Worm (Caenorhabditis elegans): ENCODE measurements around the gene mboa-7.
A peak's percentile ranks its signal among the peaks of the same experiment; 100 is the strongest.

Gene mboa-7

DNA sequence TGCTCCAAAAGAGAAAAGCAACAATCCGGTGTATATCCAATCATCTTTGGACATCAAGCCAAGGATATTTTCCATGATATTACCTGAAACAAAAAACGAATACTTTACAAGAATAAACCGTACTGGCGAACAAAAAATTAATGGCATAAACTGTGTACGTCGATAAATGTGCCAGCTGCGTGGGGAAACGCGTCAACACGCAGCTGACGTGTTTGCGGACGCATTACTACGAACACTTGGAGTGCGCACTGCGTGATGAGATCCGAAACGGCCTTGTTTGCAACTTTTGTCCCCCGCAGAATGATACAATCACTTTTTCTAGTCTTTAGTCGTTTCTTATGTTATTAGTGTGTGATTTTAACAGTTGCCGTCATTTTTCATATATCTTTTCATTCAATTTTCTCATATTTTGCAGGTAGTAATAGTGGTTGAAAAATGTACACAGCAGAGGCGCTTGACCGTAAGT, at the start of gene mboa-7, which contains the start of gene git-1:
Gene mboa-7 (minus strand): TSS at position 83 of the 466 bp plus-strand sequence.
Gene git-1 (plus strand): TSS at position 416 of the 466 bp plus-strand sequence.
- TF ChIP-seq dmd-6 (GFP tag; IDR thresholded peaks at IDR 0.05) (peak; percentile 45), nhr-10 (tag; optimal IDR thresholded peaks at IDR 0.05) (no peak), ztf-7 (tag; optimal IDR thresholded peaks at IDR 0.05) (no peak), lin-13 (GFP tag; optimal IDR thresholded peaks at IDR 0.05) (peak; percentile 57), nhr-42 (GFP tag; IDR thresholded peaks at IDR 0.05) (0 out of 2 replicates have a peak, but pooled peaks have one; percentile 32), mep-1 (tag; optimal IDR thresholded peaks at IDR 0.05) (peak; percentile 77), attf-4 (tag; optimal IDR thresholded peaks at IDR 0.05) (no peak), lin-39 (tag; optimal IDR thresholded peaks at IDR 0.05) (no peak), nhr-6 (tag; optimal IDR thresholded peaks at IDR 0.05) (peak; percentile 16), pha-4 (GFP tag; IDR thresholded peaks at IDR 0.05) (no peak), pha-4 (tag; optimal IDR thresholded peaks at IDR 0.05) (no peak), daf-19 (GFP tag; conservative IDR thresholded peaks at IDR 0.05) (no peak), lin-15B (tag; optimal IDR thresholded peaks at IDR 0.05) (no peak), skn-1 (tag; optimal IDR thresholded peaks at IDR 0.05) (no peak), tra-1 (GFP tag; IDR thresholded peaks at IDR 0.05) (0 out of 2 replicates have a peak, but pooled peaks have one; percentile 32), lin-29 (GFP tag; IDR thresholded peaks at IDR 0.05) (no peak), Y48G9A.11 (GFP tag; IDR thresholded peaks at IDR 0.05) (no peak), nhr-28 (tag; optimal IDR thresholded peaks at IDR 0.05) (peak; percentile 72), fos-1 (tag; optimal IDR thresholded peaks at IDR 0.05) (no peak), lsy-2 (tag; optimal IDR thresholded peaks at IDR 0.05) (peak in 1 of 2 experiments; percentile 65), ctbp-1 (GFP tag; IDR thresholded peaks at IDR 0.05) (no peak), zip-2 (tag; optimal IDR thresholded peaks at IDR 0.05) (no peak), ceh-20 (GFP tag; IDR thresholded peaks at IDR 0.05) (no peak), spr-3 (GFP tag; optimal IDR thresholded peaks at IDR 0.05) (no peak), F44E2.7 (GFP tag; IDR thresholded peaks at IDR 0.05) (no peak), nhr-48 (tag; optimal IDR thresholded peaks at IDR 0.05) (no peak), hlh-30 (tag; optimal IDR thresholded peaks at IDR 0.05; ENCODE audit: insufficient read depth) (peak; percentile 55), mdl-1 (tag; optimal IDR thresholded peaks at IDR 0.05) (peak in 1 of 2 experiments; percentile 53), lim-7 (GFP tag; IDR thresholded peaks at IDR 0.05) (no peak), mdt-29 (GFP tag; IDR thresholded peaks at IDR 0.05) (no peak), lin-38 (GFP tag; IDR thresholded peaks at IDR 0.05) (no peak; the same call in 1 of the 2 replicates), daf-16 (GFP tag; optimal IDR thresholded peaks at IDR 0.05) (no peak), daf-16 (tag; optimal IDR thresholded peaks at IDR 0.05) (peak; percentile 38), nhr-76 (tag; optimal IDR thresholded peaks at IDR 0.05) (no peak), D1046.2 (GFP tag; IDR thresholded peaks at IDR 0.05) (no peak), daf-12 (tag; optimal IDR thresholded peaks at IDR 0.05) (no peak), unc-62 (GFP tag; optimal IDR thresholded peaks at IDR 0.05 in 1 of 2) (no peak), unc-62 (tag; optimal IDR thresholded peaks at IDR 0.05) (no peak), unc-39 (tag; optimal IDR thresholded peaks at IDR 0.05) (no peak), egl-43 (GFP tag; IDR thresholded peaks at IDR 0.05) (no peak), snpc-1.2 (GFP tag; IDR thresholded peaks at IDR 0.05) (no peak), dve-1 (tag; optimal IDR thresholded peaks at IDR 0.05; ENCODE audit: insufficient read depth) (no peak), F49E8.2 (tag; optimal IDR thresholded peaks at IDR 0.05; ENCODE audit: borderline replicate concordance) (no peak), unc-130 (GFP tag; optimal IDR thresholded peaks at IDR 0.05) (no peak), php-3 (GFP tag; IDR thresholded peaks at IDR 0.05) (no peak), snpc-4 (tag; optimal IDR thresholded peaks at IDR 0.05) (no peak), spr-1 (tag; optimal IDR thresholded peaks at IDR 0.05) (no peak), zip-11 (GFP tag; IDR thresholded peaks at IDR 0.05) (no peak), R02D3.7 (tag; optimal IDR thresholded peaks at IDR 0.05) (no peak), mxl-2 (GFP tag; conservative IDR thresholded peaks at IDR 0.05) (no peak), lin-1 (GFP tag; IDR thresholded peaks at IDR 0.05) (no peak), ztf-11 (tag; optimal IDR thresholded peaks at IDR 0.05) (no peak), dmd-8 (GFP tag; IDR thresholded peaks at IDR 0.05) (no peak), ZK546.5 (tag; optimal IDR thresholded peaks at IDR 0.05) (no peak)

All from whole organism, L4 larva.